Fruit fly (Drosophila melanogaster) whole organism, embryonic: ENCODE data around the gene aru.
A peak's percentile ranks its signal among the peaks of the same experiment; 100 is the strongest.

ENCODE experiments used
- BEAF-32 ChIP-seq: fragments of 200-800 bp; sonication (Bioruptor generic); optimal IDR thresholded peaks from 3 replicates; lab custom pipeline; 2017; ENCODE audit warnings: missing biosample characterization, missing genetic modification characterization, mild to moderate bottlenecking, moderate library complexity, missing genetic modification reagents
- BtbVII ChIP-seq: fragments of 200-800 bp; sonication (Bioruptor generic); optimal IDR thresholded peaks from 3 replicates; lab custom pipeline; 2017; ENCODE audit warnings: missing biosample characterization, mild to moderate bottlenecking, missing genetic modification characterization
- CG10321 ChIP-seq: fragments of 200-800 bp; sonication (Bioruptor generic); IDR thresholded peaks from 2 replicates; pipeline ENCODE4 v1.3.6; 2022; ENCODE audit warnings: missing biosample characterization, missing genetic modification characterization
- CG10543 ChIP-seq: fragments of 200-800 bp; sonication (Bioruptor generic); optimal IDR thresholded peaks from 3 replicates; lab custom pipeline; 2017; ENCODE audit warnings: missing biosample characterization, mild to moderate bottlenecking, missing genetic modification characterization, moderate library complexity
- CG11085 ChIP-seq: fragments of 200-800 bp; sonication (Bioruptor generic); IDR thresholded peaks from 2 replicates; pipeline ENCODE4 v1.3.6; 2022; ENCODE audit warnings: missing biosample characterization, missing genetic modification characterization
- CG11093 ChIP-seq: fragments of 200-800 bp; sonication (Bioruptor generic); IDR thresholded peaks from 3 replicates; pipeline ENCODE4 v1.3.6; 2022; ENCODE audit warnings: missing biosample characterization, missing genetic modification characterization
- CG11560 ChIP-seq: fragments of 200-800 bp; sonication (Bioruptor generic); IDR thresholded peaks from 3 replicates; pipeline ENCODE4 v1.3.6; 2022; ENCODE audit warnings: missing biosample characterization, missing genetic modification characterization
- CG11695 ChIP-seq: fragments of 200-800 bp; sonication (Bioruptor generic); IDR thresholded peaks from 3 replicates; pipeline ENCODE4 v1.3.6; 2022; ENCODE audit warnings: missing biosample characterization, missing genetic modification characterization
- CG1233 ChIP-seq: fragments of 200-800 bp; sonication (Bioruptor generic); optimal IDR thresholded peaks from 4 replicates; lab custom pipeline; 2018; ENCODE audit warnings: missing biosample characterization, mild to moderate bottlenecking, missing genetic modification characterization
- CG12659 ChIP-seq: fragments of 200-800 bp; sonication (Bioruptor generic); optimal IDR thresholded peaks from 3 replicates; lab custom pipeline; 2017; ENCODE audit warnings: mild to moderate bottlenecking, missing biosample characterization, missing genetic modification reagents, missing genetic modification characterization
- CG13624 ChIP-seq: fragments of 200-800 bp; sonication (Bioruptor generic); optimal IDR thresholded peaks from 2 replicates; lab custom pipeline; 2016; ENCODE audit warnings: missing biosample characterization, missing genetic modification characterization
- CG14014 ChIP-seq: fragments of 200-800 bp; sonication (Bioruptor generic); IDR thresholded peaks from 2 replicates; pipeline ENCODE4 v1.3.6; 2022; ENCODE audit warnings: missing biosample characterization, missing genetic modification characterization
- CG16863 ChIP-seq: fragments of 200-800 bp; sonication (Bioruptor generic); optimal IDR thresholded peaks from 3 replicates; lab custom pipeline; 2016; ENCODE audit warnings: missing biosample characterization, missing genetic modification characterization
- CG17385 ChIP-seq: fragments of 200-800 bp; sonication (Bioruptor generic); optimal IDR thresholded peaks from 3 replicates; lab custom pipeline; 2018; ENCODE audit warnings: missing biosample characterization, mild to moderate bottlenecking, missing genetic modification characterization
- CG2678 ChIP-seq: fragments of 200-800 bp; sonication (Bioruptor generic); optimal IDR thresholded peaks from 3 replicates; lab custom pipeline; 2019; ENCODE audit warnings: missing biosample characterization, mild to moderate bottlenecking, missing genetic modification characterization, moderate library complexity
- CG2875 ChIP-seq: fragments of 200-800 bp; sonication (Bioruptor generic); optimal IDR thresholded peaks from 2 replicates; lab custom pipeline; 2017; ENCODE audit warnings: missing biosample characterization, mild to moderate bottlenecking, missing genetic modification characterization, missing genetic modification reagents
- CG31224 ChIP-seq: fragments of 200-800 bp; sonication (Bioruptor generic); IDR thresholded peaks from 2 replicates; pipeline ENCODE4 v1.3.6; 2022; ENCODE audit warnings: missing biosample characterization, missing genetic modification characterization
- CG31388 ChIP-seq: fragments of 200-800 bp; sonication (Bioruptor generic); optimal IDR thresholded peaks from 2 replicates; lab custom pipeline; 2016; ENCODE audit warnings: missing biosample characterization, missing genetic modification characterization
- CG3163 ChIP-seq: fragments of 200-800 bp; sonication (Bioruptor generic); optimal IDR thresholded peaks from 3 replicates; lab custom pipeline; 2016; ENCODE audit warnings: missing biosample characterization, missing genetic modification characterization
- CG34224 ChIP-seq: fragments of 200-800 bp; sonication (Bioruptor generic); IDR thresholded peaks from 3 replicates; pipeline ENCODE4 v1.3.6; 2022; ENCODE audit warnings: missing biosample characterization, missing genetic modification characterization; ENCODE audit not compliant: partially characterized antibody
- CG4328 ChIP-seq: fragments of 200-800 bp; sonication (Bioruptor generic); optimal IDR thresholded peaks from 3 replicates; lab custom pipeline; 2017; ENCODE audit warnings: missing biosample characterization, missing genetic modification reagents, missing genetic modification characterization
- CG5180 ChIP-seq: fragments of 200-800 bp; sonication (Bioruptor generic); optimal IDR thresholded peaks from 3 replicates; lab custom pipeline; 2017; ENCODE audit warnings: missing biosample characterization, missing genetic modification characterization, mild to moderate bottlenecking, moderate library complexity, missing genetic modification reagents
- CG6175 ChIP-seq: fragments of 200-800 bp; sonication (Bioruptor generic); IDR thresholded peaks from 3 replicates; pipeline ENCODE4 v1.3.6; 2022; ENCODE audit warnings: missing biosample characterization, missing genetic modification characterization
- CG6689 ChIP-seq: fragments of 200-800 bp; sonication (Bioruptor generic); IDR thresholded peaks from 2 replicates; pipeline ENCODE4 v1.3.6; 2022; ENCODE audit warnings: missing biosample characterization, missing genetic modification characterization
- CG7372 ChIP-seq: fragments of 200-800 bp; sonication (Bioruptor generic); IDR thresholded peaks from 2 replicates; pipeline ENCODE4 v1.3.6; 2022; ENCODE audit warnings: missing biosample characterization, missing genetic modification characterization
- CG9876 ChIP-seq: fragments of 200-800 bp; sonication (Bioruptor generic); optimal IDR thresholded peaks from 2 replicates; lab custom pipeline; 2016; ENCODE audit warnings: missing biosample characterization, missing genetic modification characterization
- CoRest ChIP-seq: fragments of 200-800 bp; sonication (Bioruptor generic); optimal IDR thresholded peaks from 3 replicates; lab custom pipeline; 2018; ENCODE audit warnings: missing biosample characterization, mild to moderate bottlenecking, missing genetic modification characterization, moderate library complexity
- Dfd ChIP-seq, 2 experiments: fragments of >200 bp; optimal IDR thresholded peaks; 2 replicates each; lab custom pipeline; 2017; ENCODE audit warnings: missing biosample characterization in 2 of 2, missing genetic modification characterization in 2 of 2
- Dp ChIP-seq: fragments of 200-800 bp; sonication (Bioruptor generic); optimal IDR thresholded peaks from 2 replicates; lab custom pipeline; 2018; ENCODE audit warnings: missing biosample characterization, mild to moderate bottlenecking, missing genetic modification characterization, moderate library complexity
- Fer3 ChIP-seq: fragments of 200-800 bp; sonication (Bioruptor generic); optimal IDR thresholded peaks from 2 replicates; lab custom pipeline; 2018; ENCODE audit warnings: missing biosample characterization, mild to moderate bottlenecking, missing genetic modification characterization, moderate library complexity
- Oli ChIP-seq: fragments of 200-800 bp; sonication (Bioruptor generic); optimal IDR thresholded peaks from 2 replicates; lab custom pipeline; 2018; ENCODE audit warnings: missing biosample characterization, mild to moderate bottlenecking, missing genetic modification characterization, moderate library complexity
- Ravus ChIP-seq: fragments of 200-800 bp; sonication (Bioruptor generic); IDR thresholded peaks from 2 replicates; pipeline ENCODE4 v1.3.6; 2022; ENCODE audit warnings: missing biosample characterization, missing genetic modification characterization
- Sox102F ChIP-seq: fragments of 200-800 bp; sonication (Bioruptor generic); optimal IDR thresholded peaks from 2 replicates; lab custom pipeline; 2018; ENCODE audit warnings: missing biosample characterization, mild to moderate bottlenecking, missing genetic modification characterization, moderate library complexity
- Tbp ChIP-seq: fragments of >200 bp; optimal IDR thresholded peaks from 2 replicates; lab custom pipeline; 2018; ENCODE audit warnings: missing biosample characterization, missing genetic modification characterization
- amos ChIP-seq: fragments of 200-800 bp; sonication (Bioruptor generic); IDR thresholded peaks from 2 replicates; pipeline ENCODE4 v1.3.6; 2022; ENCODE audit warnings: missing biosample characterization, missing genetic modification characterization; ENCODE audit not compliant: partially characterized antibody
- aop ChIP-seq: fragments of 200-800 bp; sonication (Bioruptor generic); IDR thresholded peaks from 2 replicates; pipeline ENCODE4 v1.3.6; 2022; ENCODE audit warnings: missing biosample characterization, missing genetic modification characterization
- btn ChIP-seq: fragments of 200-800 bp; sonication (Bioruptor generic); optimal IDR thresholded peaks from 2 replicates; lab custom pipeline; 2016; ENCODE audit warnings: missing biosample characterization, missing genetic modification characterization
- cg ChIP-seq: fragments of 200-800 bp; sonication (Bioruptor generic); optimal IDR thresholded peaks from 3 replicates; lab custom pipeline; 2019; ENCODE audit warnings: missing biosample characterization, mild to moderate bottlenecking, missing genetic modification characterization, moderate library complexity
- crc ChIP-seq: fragments of 200-800 bp; sonication (Bioruptor generic); optimal IDR thresholded peaks from 2 replicates; lab custom pipeline; 2016; ENCODE audit warnings: missing biosample characterization, missing genetic modification characterization
- cwo ChIP-seq: fragments of 200-800 bp; sonication (Bioruptor generic); optimal IDR thresholded peaks from 3 replicates; lab custom pipeline; 2017; ENCODE audit warnings: missing biosample characterization, missing genetic modification characterization, mild to moderate bottlenecking, moderate library complexity, missing genetic modification reagents
- emc ChIP-seq: fragments of 200-800 bp; sonication (Bioruptor generic); optimal IDR thresholded peaks from 2 replicates; lab custom pipeline; 2016; ENCODE audit warnings: missing biosample characterization, missing genetic modification characterization
- grn ChIP-seq: fragments of 200-800 bp; sonication (Bioruptor generic); optimal IDR thresholded peaks from 3 replicates; lab custom pipeline; 2017; ENCODE audit warnings: missing biosample characterization, missing genetic modification characterization
- hth ChIP-seq: fragments of >200 bp; optimal IDR thresholded peaks from 2 replicates; lab custom pipeline; 2017; ENCODE audit warnings: inconsistent platforms
- jigr1 ChIP-seq: fragments of 200-800 bp; sonication (Bioruptor generic); IDR thresholded peaks from 3 replicates; pipeline ENCODE4 v1.3.6; 2022; ENCODE audit warnings: missing biosample characterization, missing genetic modification characterization
- klu ChIP-seq: fragments of 200-800 bp; sonication (Bioruptor generic); IDR thresholded peaks from 2 replicates; pipeline ENCODE4 v1.3.6; 2022; ENCODE audit warnings: missing biosample characterization, missing genetic modification characterization
- onecut ChIP-seq: fragments of 200-800 bp; sonication (Bioruptor generic); IDR thresholded peaks from 2 replicates; pipeline ENCODE4 v1.3.6; 2022; ENCODE audit warnings: missing biosample characterization, missing genetic modification characterization
- rib ChIP-seq: fragments of 200-800 bp; sonication (Bioruptor generic); IDR thresholded peaks from 2 replicates; pipeline ENCODE4 v1.3.6; 2022; ENCODE audit warnings: missing biosample characterization, missing genetic modification characterization
- shn ChIP-seq: fragments of 200-800 bp; sonication (Bioruptor generic); optimal IDR thresholded peaks from 3 replicates; lab custom pipeline; 2016; ENCODE audit warnings: missing biosample characterization, missing genetic modification characterization
- tio ChIP-seq: fragments of 200-800 bp; sonication (Bioruptor generic); optimal IDR thresholded peaks from 2 replicates; lab custom pipeline; 2017; ENCODE audit warnings: missing biosample characterization, missing genetic modification characterization, inconsistent platforms
- unc-4 ChIP-seq: fragments of 200-800 bp; sonication (Bioruptor generic); IDR thresholded peaks from 2 replicates; pipeline ENCODE4 v1.3.6; 2022; ENCODE audit warnings: missing biosample characterization, missing genetic modification characterization; ENCODE audit not compliant: partially characterized antibody
- zfh2 ChIP-seq: fragments of 200-800 bp; sonication (Bioruptor generic); optimal IDR thresholded peaks from 2 replicates; lab custom pipeline; 2016; ENCODE audit warnings: missing biosample characterization, missing genetic modification characterization

Gene aru

dm6 chr2L:850727-851257 lies 17.4 kb downstream of the aru start, which contains the start of gene drongo (continued):
- TF ChIP-seq CG17385 (GFP tag; lab: Kevin White, UChicago) (peak; percentile 60), BEAF-32 (GFP tag; lab: Kevin White, UChicago) (peak; percentile 62), CG6175 (no peak), Dfd (GFP tag; optimal IDR thresholded peaks at IDR 0.05; lab: Kevin White, UChicago) (no peak), zfh2 (GFP tag; lab: Kevin White, UChicago) (no peak), CG3163 (peak; percentile 18), btn (no peak), CG1233 (GFP tag; lab: Kevin White, UChicago) (no peak), Oli (tag; lab: Kevin White, UChicago) (no peak), CG2875 (GFP tag; lab: Kevin White, UChicago) (no peak), CG31388 (GFP tag; lab: Kevin White, UChicago) (no peak), tio (GFP tag; lab: Kevin White, UChicago) (no peak), klu (no peak), CG4328 (GFP tag; lab: Kevin White, UChicago) (peak; percentile 20), amos (GFP tag; lab: Robert Waterston, UW) (peak; percentile 58; the same call in 1 of the 2 replicates), CG12659 (GFP tag; lab: Kevin White, UChicago) (peak; percentile 92), CG11560 (tag; lab: Robert Waterston, UW) (peak; percentile 87), CG14014 (GFP tag; lab: Robert Waterston, UW) (peak; percentile 38; the same call in 1 of the 2 replicates), emc (GFP tag; lab: Kevin White, UChicago) (no peak), rib (GFP tag; lab: Robert Waterston, UW) (peak; percentile 85), CG6689 (no peak), CG10321 (GFP tag; lab: Robert Waterston, UW) (no peak), CG11695 (no peak), aop (GFP tag; lab: Robert Waterston, UW) (no peak), Fer3 (tag; lab: Kevin White, UChicago) (peak; percentile 23), CoRest (tag; lab: Kevin White, UChicago) (peak; percentile 23), CG5180 (GFP tag; lab: Kevin White, UChicago) (peak; percentile 28), CG31224 (GFP tag; lab: Robert Waterston, UW) (no peak), CG16863 (no peak), CG10543 (GFP tag; lab: Kevin White, UChicago) (peak; percentile 76), Dp (GFP tag; lab: Kevin White, UChicago) (peak; percentile 95), cwo (no peak), CG13624 (peak; percentile 65), CG11085 (GFP tag; lab: Robert Waterston, UW) (no peak), Sox102F (GFP tag; lab: Kevin White, UChicago) (no peak), onecut (GFP tag; lab: Robert Waterston, UW) (peak; percentile 50), CG7372 (GFP tag; lab: Robert Waterston, UW) (no peak), Ravus (GFP tag; lab: Robert Waterston, UW) (no peak), shn (GFP tag; lab: Kevin White, UChicago) (no peak), CG2678 (tag; lab: Kevin White, UChicago) (peak; percentile 15), jigr1 (no peak), BtbVII (no peak), grn (GFP tag; lab: Kevin White, UChicago) (no peak), crc (GFP tag; lab: Kevin White, UChicago) (no peak), CG9876 (GFP tag; lab: Kevin White, UChicago) (peak; percentile 8), CG34224 (GFP tag; lab: Robert Waterston, UW) (peak; percentile 31; the same call in 2 of the 3 replicates), cg (GFP tag; lab: Kevin White, UChicago) (peak; percentile 80), unc-4 (GFP tag; lab: Robert Waterston, UW) (peak; percentile 49), CG11093 (GFP tag; lab: Robert Waterston, UW) (no peak), Tbp (GFP tag; lab: Kevin White, UChicago) (no peak), hth (no peak)
